Worm (Caenorhabditis elegans): ENCODE data around the gene lhfp-4.

The lhfp-4 gene

ce11 chrIV:17277459-17278173, 2.2 kb downstream of the lhfp-4 start (continued):
- no peak for TF ChIP-seq nhr-102 (tag; optimal IDR thresholded peaks at IDR 0.05)
- TF ChIP-seq F10B5.3 (tag; optimal IDR thresholded peaks at IDR 0.05): no peak
- TF ChIP-seq dmd-8 (GFP tag; IDR thresholded peaks at IDR 0.05): no peak
- TF ChIP-seq daf-16 (GFP tag; optimal IDR thresholded peaks at IDR 0.05): peak in 1 of 2 experiments; percentile 29
- TF ChIP-seq daf-16 (tag; optimal IDR thresholded peaks at IDR 0.05): peak; percentile 74
- TF ChIP-seq fkh-10 (GFP tag; optimal IDR thresholded peaks at IDR 0.05): no peak
- TF ChIP-seq ceh-82 (tag; optimal IDR thresholded peaks at IDR 0.05): no peak
- 0 out of 4 replicates have a peak, but pooled peaks of 1 of the 2 experiments have one; percentile 69 for TF ChIP-seq madf-5 (GFP tag; IDR thresholded peaks at IDR 0.05)
- TF ChIP-seq zag-1 (tag; optimal IDR thresholded peaks at IDR 0.05): no peak
- TF ChIP-seq nhr-11 (tag; optimal IDR thresholded peaks at IDR 0.05): no peak
- TF ChIP-seq Y105C5A.15 (GFP tag; IDR thresholded peaks at IDR 0.05): 0 out of 2 replicates have a peak, but pooled peaks have one; percentile 37
- peak; percentile 12 for TF ChIP-seq hlh-30 (tag; optimal IDR thresholded peaks at IDR 0.05; ENCODE audit: insufficient read depth)

DNA sequence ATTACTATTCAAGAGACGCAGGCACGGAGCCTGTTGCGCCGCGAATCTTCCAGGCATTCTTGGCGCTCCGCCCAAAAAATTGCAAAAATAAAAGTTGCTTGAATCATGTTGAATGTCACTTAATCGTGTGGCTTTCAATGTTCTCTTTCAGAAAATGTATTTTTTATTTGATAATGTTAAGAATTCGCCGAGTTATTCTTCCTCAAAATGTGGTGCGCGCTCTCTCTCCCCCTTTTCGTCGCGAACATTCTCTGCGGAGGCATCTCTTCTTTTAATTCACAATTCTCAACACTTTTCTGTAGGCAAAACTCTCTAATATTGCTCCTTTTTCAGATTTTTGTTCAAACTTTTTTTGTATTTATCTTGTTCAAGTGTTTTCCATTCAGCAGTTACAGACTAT, 3.0 kb downstream of the lhfp-4 start:
- TF ChIP-seq daf-8 (GFP tag; IDR thresholded peaks at IDR 0.05): 0 out of 2 replicates have a peak, but pooled peaks have one; percentile 46
- peak; percentile 32 for TF ChIP-seq ceh-32 (tag; optimal IDR thresholded peaks at IDR 0.05; ENCODE audit: poor library complexity)
- peak; percentile 50; the same call in 1 of the 2 replicates for TF ChIP-seq Y105C5A.15 (GFP tag; IDR thresholded peaks at IDR 0.05)
- TF ChIP-seq nhr-11 (tag; optimal IDR thresholded peaks at IDR 0.05): peak; percentile 99
- peak; percentile 31 to 97 for TF ChIP-seq unc-62 (GFP tag; optimal IDR thresholded peaks at IDR 0.05 in 1 of 2)
- no peak for TF ChIP-seq unc-62 (tag; optimal IDR thresholded peaks at IDR 0.05)
- TF ChIP-seq duxl-1 (tag; optimal IDR thresholded peaks at IDR 0.05; ENCODE audit: poor library complexity): peak; percentile 62
- peak; percentile 99 for TF ChIP-seq aha-1 (tag)
- TF ChIP-seq mxl-2 (GFP tag; conservative IDR thresholded peaks at IDR 0.05): peak; percentile 64; the same call in 1 of the 2 replicates
- peak; percentile 91 for TF ChIP-seq gei-8 (GFP tag; optimal IDR thresholded peaks at IDR 0.05)
- TF ChIP-seq lin-15B (tag; optimal IDR thresholded peaks at IDR 0.05): no peak
- TF ChIP-seq arid-1 (GFP tag; conservative IDR thresholded peaks at IDR 0.05): peak; percentile 75
- TF ChIP-seq Y48G9A.11 (GFP tag; IDR thresholded peaks at IDR 0.05): peak; percentile 86
- TF ChIP-seq egl-27 (tag; optimal IDR thresholded peaks at IDR 0.05): no peak
- peak; percentile 96 for TF ChIP-seq ceh-20 (GFP tag; IDR thresholded peaks at IDR 0.05)
- TF ChIP-seq snpc-4 (tag; optimal IDR thresholded peaks at IDR 0.05): peak; percentile 27
- TF ChIP-seq php-3 (GFP tag; IDR thresholded peaks at IDR 0.05): peak; percentile 55
- peak; percentile 90 for TF ChIP-seq daf-19 (GFP tag; conservative IDR thresholded peaks at IDR 0.05)
- peak; percentile 94 for TF ChIP-seq egl-43 (GFP tag; IDR thresholded peaks at IDR 0.05)
- peak; percentile 90 for TF ChIP-seq nhr-42 (GFP tag; IDR thresholded peaks at IDR 0.05)
- 0 out of 2 replicates have a peak, but pooled peaks have one; percentile 57 for TF ChIP-seq F44E2.7 (GFP tag; IDR thresholded peaks at IDR 0.05)
- TF ChIP-seq sdz-12 (GFP tag; optimal IDR thresholded peaks at IDR 0.05): peak; percentile 96
- TF ChIP-seq unc-130 (GFP tag; optimal IDR thresholded peaks at IDR 0.05): peak; percentile 85
- TF ChIP-seq hlh-11 (tag; optimal IDR thresholded peaks at IDR 0.05): peak; percentile 97
- peak; percentile 12 to 82; a peak in 2 of 4 replicates for TF ChIP-seq madf-5 (GFP tag; IDR thresholded peaks at IDR 0.05)
- peak; percentile 70 to 97 for TF ChIP-seq hif-1 (tag; optimal IDR thresholded peaks at IDR 0.05)
- TF ChIP-seq lir-3 (tag; optimal IDR thresholded peaks at IDR 0.05): no peak
- no peak for TF ChIP-seq nhr-111 (GFP tag; optimal IDR thresholded peaks at IDR 0.05)
- TF ChIP-seq mxl-3 (GFP tag; optimal IDR thresholded peaks at IDR 0.05): peak; percentile 32
- no peak for TF ChIP-seq tag-97 (GFP tag; IDR thresholded peaks at IDR 0.05)
- TF ChIP-seq cey-2 (tag; optimal IDR thresholded peaks at IDR 0.05; ENCODE audit: borderline replicate concordance, insufficient read depth): no peak
- TF ChIP-seq ceh-44 (GFP tag; IDR thresholded peaks at IDR 0.05): peak; percentile 50; the same call in 1 of the 2 replicates
- TF ChIP-seq nhr-10 (tag; optimal IDR thresholded peaks at IDR 0.05): peak; percentile 88
- TF ChIP-seq zip-2 (tag; optimal IDR thresholded peaks at IDR 0.05): peak; percentile 88
- TF ChIP-seq rbr-2 (tag; optimal IDR thresholded peaks at IDR 0.05): peak; percentile 98
- peak; percentile 82 for TF ChIP-seq dpl-1 (GFP tag; optimal IDR thresholded peaks at IDR 0.05)
- peak; percentile 99 for TF ChIP-seq mep-1 (tag; optimal IDR thresholded peaks at IDR 0.05)
- peak; percentile 10 to 80 for TF ChIP-seq daf-16 (GFP tag; optimal IDR thresholded peaks at IDR 0.05)
- TF ChIP-seq daf-16 (tag; optimal IDR thresholded peaks at IDR 0.05): peak; percentile 39
- TF ChIP-seq ztf-11 (tag; optimal IDR thresholded peaks at IDR 0.05): no peak
- TF ChIP-seq jun-1 (tag; optimal IDR thresholded peaks at IDR 0.05): peak; percentile 91
